Fruit fly (Drosophila melanogaster) whole organism: Measurements from ENCODE around the gene CG15696.

Source experiments
- CG8478 ChIP-seq: fragments of >200 bp; optimal IDR thresholded peaks from 2 replicates; lab custom pipeline; 2018; ENCODE audit warnings: inconsistent platforms
- psq ChIP-seq: fragments of >200 bp; optimal IDR thresholded peaks from 2 replicates; lab custom pipeline; 2017
- usp ChIP-seq: fragments of >200 bp; optimal IDR thresholded peaks from 2 replicates; lab custom pipeline; 2017; ENCODE audit warnings: missing biosample characterization, missing genetic modification characterization, mixed read lengths

dm6 chr3R:20821815-20822375 is 25.0 kb upstream of the CG15696 start, which contains the start of the genes CG17271 and RpS20:
- TF ChIP-seq psq, result no peak
- TF ChIP-seq CG8478, result no peak
- TF ChIP-seq usp (GFP tag; lab: Kevin White, UChicago), result no peak
